Fruit fly (Drosophila melanogaster): ENCODE measurements around the gene mnb.
A peak's percentile ranks its signal among the peaks of the same experiment; 100 is the strongest.

Gene mnb

DNA sequence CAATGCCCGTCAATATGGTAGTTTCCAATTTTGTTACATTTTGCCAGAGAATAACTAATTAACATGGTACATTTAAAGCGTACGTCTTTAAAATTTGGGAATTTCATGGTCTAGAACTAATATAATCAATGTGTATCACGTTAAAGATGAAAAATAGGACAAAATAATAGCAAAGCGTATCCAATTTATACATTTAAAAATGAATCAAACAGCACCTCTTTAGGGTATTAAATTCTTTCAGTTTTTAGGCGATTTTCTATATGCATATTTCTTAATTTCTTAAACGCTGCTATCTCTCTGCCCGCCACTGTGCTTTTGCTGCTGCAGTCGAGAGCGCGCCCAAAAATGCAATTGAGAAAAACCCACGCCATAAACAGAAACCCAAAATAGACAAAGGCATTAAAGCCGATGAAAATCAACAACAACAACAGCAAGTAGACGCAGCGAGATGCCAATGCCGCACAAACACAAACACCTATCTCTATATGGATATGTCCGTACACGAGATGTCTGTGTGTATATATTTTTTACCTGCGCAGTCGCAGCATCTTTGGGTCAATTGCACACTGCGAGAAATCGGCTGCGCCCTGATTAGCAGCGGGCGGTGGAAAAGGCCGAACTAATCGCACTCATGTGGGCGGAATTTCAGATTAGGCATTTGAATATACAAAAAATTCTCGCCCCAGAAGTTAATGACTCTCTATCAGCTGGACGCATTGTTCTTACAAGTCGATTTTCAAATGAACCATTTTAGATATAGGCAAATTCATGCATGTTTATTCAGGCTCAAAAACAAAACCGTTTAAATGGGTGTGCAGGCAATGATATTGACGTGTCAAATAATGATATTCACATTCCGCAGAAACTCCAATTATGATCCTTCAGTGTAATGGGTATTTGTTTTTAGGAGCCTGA, 57.7 kb downstream of the mnb start (continued):
- TF ChIP-seq CG3995 (GFP tag; optimal IDR thresholded peaks at IDR 0.05): no peak
- TF ChIP-seq CG13296 (GFP tag; optimal IDR thresholded peaks at IDR 0.05): no peak
- TF ChIP-seq CG12659 (GFP tag; optimal IDR thresholded peaks at IDR 0.05): peak; percentile 36
- no peak for TF ChIP-seq otp (GFP tag; IDR thresholded peaks at IDR 0.05)
- no peak for TF ChIP-seq Bdp1 (GFP tag; optimal IDR thresholded peaks at IDR 0.05)
- TF ChIP-seq gro (GFP tag; optimal IDR thresholded peaks at IDR 0.05): no peak
- TF ChIP-seq yki (optimal IDR thresholded peaks at IDR 0.05): peak; percentile 5
- peak; percentile 78 for TF ChIP-seq CG1529 (GFP tag; optimal IDR thresholded peaks at IDR 0.05)
- TF ChIP-seq Lpt (GFP tag; optimal IDR thresholded peaks at IDR 0.05): no peak
- TF ChIP-seq CG7357 (GFP tag; IDR thresholded peaks at IDR 0.05): 0 out of 3 replicates have a peak, but pooled peaks have one; percentile 31
- TF ChIP-seq CG6689 (GFP tag; IDR thresholded peaks at IDR 0.05): peak; percentile 41
- peak; percentile 50; the same call in 1 of the 2 replicates for TF ChIP-seq esg (GFP tag; conservative IDR thresholded peaks at IDR 0.05)
- TF ChIP-seq dati (GFP tag; IDR thresholded peaks at IDR 0.05): no peak
- TF ChIP-seq CrebB (tag; optimal IDR thresholded peaks at IDR 0.05): no peak
- no peak for TF ChIP-seq B-H2 (GFP tag; optimal IDR thresholded peaks at IDR 0.05)
- no peak for TF ChIP-seq cwo (GFP tag; optimal IDR thresholded peaks at IDR 0.05)
- peak; percentile 34; the same call in 1 of the 2 replicates for TF ChIP-seq CG32772 (GFP tag; IDR thresholded peaks at IDR 0.05)
- no peak for TF ChIP-seq CG42726 (GFP tag; IDR thresholded peaks at IDR 0.05; ENCODE audit: partially characterized antibody)
- TF ChIP-seq stc (GFP tag; IDR thresholded peaks at IDR 0.05): no peak
- peak; percentile 44 for TF ChIP-seq CG6654 (GFP tag; optimal IDR thresholded peaks at IDR 0.05)
- TF ChIP-seq maf-S (GFP tag; optimal IDR thresholded peaks at IDR 0.05): no peak
- no peak for TF ChIP-seq CG18011 (GFP tag; optimal IDR thresholded peaks at IDR 0.05)
- TF ChIP-seq CG33557 (GFP tag; optimal IDR thresholded peaks at IDR 0.05): peak; percentile 79
- TF ChIP-seq Poxn (GFP tag; IDR thresholded peaks at IDR 0.05): no peak
- no peak for TF ChIP-seq CG13287 (GFP tag; IDR thresholded peaks at IDR 0.05; ENCODE audit: partially characterized antibody)
- no peak for TF ChIP-seq wek (GFP tag; optimal IDR thresholded peaks at IDR 0.05)
- peak; percentile 1 for TF ChIP-seq CG8944 (GFP tag; optimal IDR thresholded peaks at IDR 0.05)
- no peak for TF ChIP-seq CG17612 (GFP tag; IDR thresholded peaks at IDR 0.05)
- TF ChIP-seq Sry-δ (GFP tag; optimal IDR thresholded peaks at IDR 0.05): no peak
- peak; percentile 84 for TF ChIP-seq Oli (tag; optimal IDR thresholded peaks at IDR 0.05)
- TF ChIP-seq repo (GFP tag; optimal IDR thresholded peaks at IDR 0.05): no peak
- TF ChIP-seq NfI (GFP tag; optimal IDR thresholded peaks at IDR 0.05): no peak
- TF ChIP-seq CG4282 (GFP tag; optimal IDR thresholded peaks at IDR 0.05): no peak
- no peak for TF ChIP-seq ci (GFP tag; IDR thresholded peaks at IDR 0.05)
- no peak for TF ChIP-seq Fer2 (tag; optimal IDR thresholded peaks at IDR 0.05)
- no peak for TF ChIP-seq hb (GFP tag; IDR thresholded peaks at IDR 0.05; ENCODE audit: partially characterized antibody)
- no peak for TF ChIP-seq Dad (GFP tag; optimal IDR thresholded peaks at IDR 0.05)
- no peak for TF ChIP-seq Optix (GFP tag; IDR thresholded peaks at IDR 0.05)
- no peak for TF ChIP-seq Awh (GFP tag; IDR thresholded peaks at IDR 0.05)
- no peak for TF ChIP-seq CG8089 (GFP tag; optimal IDR thresholded peaks at IDR 0.05)
- TF ChIP-seq sima (GFP tag; optimal IDR thresholded peaks at IDR 0.05): no peak
- TF ChIP-seq CG15479 (GFP tag; optimal IDR thresholded peaks at IDR 0.05): peak; percentile 99
- no peak for TF ChIP-seq B-H1 (GFP tag; IDR thresholded peaks at IDR 0.05)
- peak; percentile 55 for TF ChIP-seq Nf-YB (GFP tag; optimal IDR thresholded peaks at IDR 0.05)
- peak; percentile 57 for TF ChIP-seq odd (GFP tag; optimal IDR thresholded peaks at IDR 0.05)
- no peak for TF ChIP-seq ERR (GFP tag; optimal IDR thresholded peaks at IDR 0.05)
- no peak for TF ChIP-seq ssp (GFP tag; IDR thresholded peaks at IDR 0.05)
- TF ChIP-seq Dfd (GFP tag; optimal IDR thresholded peaks at IDR 0.05): no peak
- no peak for TF ChIP-seq danr (GFP tag; IDR thresholded peaks at IDR 0.05)
- TF ChIP-seq CG4328 (GFP tag; optimal IDR thresholded peaks at IDR 0.05): peak; percentile 18

Measured in whole organism, embryonic.